Worm (Caenorhabditis elegans) whole organism, young adult: Measurements from ENCODE around the gene C54D10.3.

Experiments used
- D2030.7 ChIP-seq: fragments of 200-800 bp; sonication (Bioruptor generic); IDR thresholded peaks from 2 replicates; pipeline ENCODE4 v1.3.6; 2022; ENCODE audit warnings: missing genetic modification reagents, missing genetic modification characterization, missing compliant biosample characterization
- F39B2.1 ChIP-seq: fragments of 200-800 bp; sonication (Bioruptor generic); IDR thresholded peaks from 2 replicates; pipeline ENCODE4 v1.3.6; 2022; ENCODE audit warnings: missing genetic modification reagents, missing genetic modification characterization, missing compliant biosample characterization
- F55B11.4 ChIP-seq: sonication (generic microtip); optimal IDR thresholded peaks from 2 replicates; lab custom pipeline; 2016; ENCODE audit warnings: missing compliant biosample characterization, missing genetic modification characterization, borderline replicate concordance; ENCODE audit not compliant: insufficient read depth
- F57A8.1 ChIP-seq: fragments of 200-800 bp; sonication (Bioruptor generic); optimal IDR thresholded peaks from 2 replicates; lab custom pipeline; 2018; ENCODE audit warnings: mild to moderate bottlenecking, missing genetic modification characterization, moderate library complexity, missing compliant biosample characterization
- K11D2.4 ChIP-seq: fragments of 200-800 bp; sonication (Bioruptor generic); IDR thresholded peaks from 2 replicates; pipeline ENCODE4 v1.3.6; 2022; ENCODE audit warnings: missing genetic modification reagents, missing genetic modification characterization, missing compliant biosample characterization
- K12H6.12 ChIP-seq: fragments of 200-800 bp; sonication (Bioruptor generic); optimal IDR thresholded peaks from 2 replicates; lab custom pipeline; 2018; ENCODE audit warnings: mild to moderate bottlenecking, missing genetic modification characterization, missing compliant biosample characterization
- T07F8.4 ChIP-seq: sonication (generic microtip); optimal IDR thresholded peaks from 2 replicates; lab custom pipeline; 2016; ENCODE audit warnings: mild to moderate bottlenecking, missing genetic modification characterization, moderate library complexity, missing compliant biosample characterization
- Y53F4B.3 ChIP-seq: fragments of 200-800 bp; sonication (Bioruptor generic); IDR thresholded peaks from 2 replicates; pipeline ENCODE4 v1.3.6; 2022; ENCODE audit warnings: missing genetic modification reagents, missing genetic modification characterization, missing compliant biosample characterization
- Y56A3A.18 ChIP-seq: fragments of 200-800 bp; sonication (Bioruptor generic); IDR thresholded peaks from 2 replicates; pipeline ENCODE4 v1.3.6; 2022; ENCODE audit warnings: missing genetic modification reagents, missing genetic modification characterization, missing compliant biosample characterization
- Y79H2A.3 ChIP-seq: fragments of 200-800 bp; sonication (Bioruptor generic); conservative IDR thresholded peaks from 2 replicates; pipeline ENCODE4 v1.3.6; 2022; ENCODE audit warnings: missing genetic modification reagents, missing genetic modification characterization, missing compliant biosample characterization
- ama-1 ChIP-seq, 3 experiments: fragments of 150-350 bp in 1 of 3; sonication (generic microtip) in 2 of 3; optimal IDR thresholded peaks; 2 replicates each; lab custom pipeline; 2014 to 2018; ENCODE audit warnings: missing biosample characterization in 2 of 3, missing genetic modification characterization in 2 of 3, missing genetic modification reagents in 2 of 3
- aptf-3 ChIP-seq: fragments of 200-800 bp; sonication (Bioruptor generic); IDR thresholded peaks from 2 replicates; pipeline ENCODE4 v1.3.6; 2022; ENCODE audit warnings: missing genetic modification characterization, missing compliant biosample characterization
- athp-1 ChIP-seq: sonication (generic microtip); optimal IDR thresholded peaks from 2 replicates; lab custom pipeline; 2017; ENCODE audit warnings: mild to moderate bottlenecking, missing genetic modification characterization, missing compliant biosample characterization
- attf-5 ChIP-seq: fragments of 200-800 bp; sonication (Bioruptor generic); optimal IDR thresholded peaks from 2 replicates; lab custom pipeline; 2018; ENCODE audit warnings: mild to moderate bottlenecking, missing genetic modification characterization, missing compliant biosample characterization
- bed-2 ChIP-seq: fragments of 200-800 bp; sonication (Bioruptor generic); IDR thresholded peaks from 2 replicates; pipeline ENCODE4 v1.3.6; 2022; ENCODE audit warnings: missing genetic modification reagents, missing genetic modification characterization, missing compliant biosample characterization
- cebp-1 ChIP-seq, 2 experiments: fragments of 200-800 bp in 1 of 2; sonication (Bioruptor generic) in 1 of 2; sonication (generic microtip) in 1 of 2; IDR thresholded peaks in 1 of 2; optimal IDR thresholded peaks in 1 of 2; 2 replicates each; pipeline versions ENCODE4 v1.3.6 to Lab custom; 2017 to 2022; ENCODE audit warnings: missing compliant biosample characterization in 2 of 2, missing genetic modification characterization in 2 of 2, mild to moderate bottlenecking in 1 of 2, missing genetic modification reagents in 1 of 2, moderate library complexity in 1 of 2
- ceh-91 ChIP-seq: fragments of 200-800 bp; sonication (Bioruptor generic); IDR thresholded peaks from 2 replicates; pipeline ENCODE4 v1.3.6; 2022; ENCODE audit warnings: missing genetic modification reagents, missing genetic modification characterization, missing compliant biosample characterization
- dox-1 ChIP-seq: fragments of 200-800 bp; sonication (Bioruptor generic); IDR thresholded peaks from 2 replicates; pipeline ENCODE4 v1.3.6; 2022; ENCODE audit warnings: missing genetic modification reagents, missing genetic modification characterization, missing compliant biosample characterization
- ekl-4 ChIP-seq: fragments of 200-800 bp; sonication (Bioruptor generic); IDR thresholded peaks from 2 replicates; pipeline ENCODE4 v1.3.6; 2022; ENCODE audit warnings: missing genetic modification reagents, missing genetic modification characterization, missing compliant biosample characterization
- hrde-1 ChIP-seq: sonication (generic microtip); optimal IDR thresholded peaks from 2 replicates; lab custom pipeline; 2016; ENCODE audit warnings: missing genetic modification characterization, mild to moderate bottlenecking, missing compliant biosample characterization, moderate library complexity, missing genotype, missing genetic modification reagents, borderline replicate concordance
- let-526 ChIP-seq: fragments of 200-800 bp; sonication (Bioruptor generic); IDR thresholded peaks from 2 replicates; pipeline ENCODE4 v1.3.6; 2022; ENCODE audit warnings: missing genetic modification reagents, missing genetic modification characterization, missing compliant biosample characterization
- let-607 ChIP-seq, 2 experiments: fragments of 200-800 bp in 1 of 2; sonication (Bioruptor generic) in 1 of 2; sonication (generic microtip) in 1 of 2; optimal IDR thresholded peaks; 2 replicates each; lab custom pipeline; 2016 to 2018; ENCODE audit warnings: mild to moderate bottlenecking in 2 of 2, missing compliant biosample characterization in 2 of 2, missing genetic modification characterization in 2 of 2, moderate library complexity in 2 of 2, missing genotype in 1 of 2
- lin-54 ChIP-seq: fragments of 200-800 bp; sonication (Bioruptor generic); optimal IDR thresholded peaks from 2 replicates; lab custom pipeline; 2018; ENCODE audit warnings: mild to moderate bottlenecking, missing genetic modification characterization, missing compliant biosample characterization
- lsy-27 ChIP-seq: sonication (generic microtip); optimal IDR thresholded peaks from 2 replicates; lab custom pipeline; 2017; ENCODE audit warnings: missing genetic modification characterization, mild to moderate bottlenecking, missing compliant biosample characterization, antibody characterized with exemption, missing genotype, borderline replicate concordance; ENCODE audit not compliant: insufficient read depth
- madf-10 ChIP-seq: sonication (generic microtip); optimal IDR thresholded peaks from 2 replicates; lab custom pipeline; 2016; ENCODE audit warnings: mild to moderate bottlenecking, missing genetic modification characterization, missing compliant biosample characterization
- madf-3 ChIP-seq: fragments of 200-800 bp; sonication (Bioruptor generic); IDR thresholded peaks from 2 replicates; pipeline ENCODE4 v1.3.6; 2022; ENCODE audit warnings: missing genetic modification reagents, missing genetic modification characterization, missing compliant biosample characterization
- mes-4 ChIP-seq: sonication (generic microtip); optimal IDR thresholded peaks from 2 replicates; lab custom pipeline; 2016; ENCODE audit warnings: missing genotype, missing genetic modification characterization, missing compliant biosample characterization
- mxl-1 ChIP-seq: sonication (generic microtip); optimal IDR thresholded peaks from 2 replicates; lab custom pipeline; 2016; ENCODE audit warnings: missing genetic modification characterization, missing compliant biosample characterization
- nfya-2 ChIP-seq: fragments of 200-800 bp; sonication (Bioruptor generic); IDR thresholded peaks from 2 replicates; pipeline ENCODE4 v1.3.6; 2022; ENCODE audit warnings: missing genetic modification reagents, missing genetic modification characterization, missing compliant biosample characterization
- nfyb-1 ChIP-seq: fragments of 200-800 bp; sonication (Bioruptor generic); IDR thresholded peaks from 2 replicates; pipeline ENCODE4 v1.3.6; 2022; ENCODE audit warnings: missing genetic modification reagents, missing genetic modification characterization, missing compliant biosample characterization
- pha-4 ChIP-seq: fragments of 150-350 bp; sonication (generic microtip); optimal IDR thresholded peaks from 2 replicates; lab custom pipeline; 2014; ENCODE audit warnings: missing biosample characterization, missing genetic modification reagents, missing genetic modification characterization
- sdz-38 ChIP-seq: sonication (generic microtip); optimal IDR thresholded peaks from 2 replicates; lab custom pipeline; 2016; ENCODE audit warnings: missing genotype, missing genetic modification characterization, missing compliant biosample characterization
- snpc-4 ChIP-seq, 5 experiments: fragments of 150-350 bp in 1 of 5; sonication (generic microtip) in 4 of 5; optimal IDR thresholded peaks; 2 replicates each; lab custom pipeline; 2014 to 2018; ENCODE audit warnings: missing genetic modification characterization in 5 of 5, missing biosample characterization in 3 of 5, antibody characterized with exemption in 2 of 5, mild to moderate bottlenecking in 2 of 5, missing compliant biosample characterization in 2 of 5, missing genotype in 2 of 5, moderate library complexity in 2 of 5, missing genetic modification reagents in 1 of 5
- somi-1 ChIP-seq: fragments of 200-800 bp; sonication (Bioruptor generic); optimal IDR thresholded peaks from 2 replicates; lab custom pipeline; 2018; ENCODE audit warnings: mild to moderate bottlenecking, missing genetic modification characterization, missing compliant biosample characterization
- tbp1 ChIP-seq: fragments of 200-800 bp; sonication (Bioruptor generic); optimal IDR thresholded peaks from 2 replicates; lab custom pipeline; 2018; ENCODE audit warnings: mild to moderate bottlenecking, missing genetic modification characterization, missing compliant biosample characterization
- tbx-9 ChIP-seq: sonication (generic microtip); optimal IDR thresholded peaks from 2 replicates; lab custom pipeline; 2016; ENCODE audit warnings: borderline replicate concordance, missing genetic modification characterization, inconsistent platforms, missing compliant biosample characterization
- xnd-1 ChIP-seq: sonication (generic microtip); optimal IDR thresholded peaks from 2 replicates; lab custom pipeline; 2016; ENCODE audit warnings: missing genotype, missing genetic modification reagents, missing genetic modification characterization, missing compliant biosample characterization
- ztf-18 ChIP-seq: sonication (generic microtip); optimal IDR thresholded peaks from 2 replicates; lab custom pipeline; 2016; ENCODE audit warnings: missing genotype, mild to moderate bottlenecking, missing genetic modification characterization, missing compliant biosample characterization
- ztf-22 ChIP-seq: fragments of 200-800 bp; sonication (Bioruptor generic); optimal IDR thresholded peaks from 2 replicates; lab custom pipeline; 2018; ENCODE audit warnings: mild to moderate bottlenecking, missing genetic modification characterization, moderate library complexity, missing compliant biosample characterization

Gene C54D10.3

DNA sequence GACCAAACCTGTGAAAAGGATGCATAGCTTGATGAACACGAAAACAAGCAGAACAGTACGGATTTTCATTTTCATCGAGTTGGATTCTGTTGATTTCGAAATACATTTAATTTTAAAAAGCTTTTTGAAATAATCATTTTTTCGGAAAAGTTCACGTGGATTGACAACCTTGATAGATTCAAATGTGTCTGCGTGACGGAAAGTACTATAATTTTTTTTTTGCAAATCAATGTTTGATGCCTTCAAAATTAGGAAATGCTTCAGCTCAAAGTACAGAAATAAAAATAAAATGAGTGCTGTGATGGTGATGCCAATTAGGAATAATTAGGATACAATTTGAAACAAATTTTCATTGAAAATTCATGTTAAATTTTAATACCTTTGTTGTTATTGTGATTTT is 2.5 kb downstream of the C54D10.3 start, which contains the start of gene C54D10.4:
Gene C54D10.4 (minus strand): TSS at position 101 of the 400 bp plus-strand sequence.
- TF ChIP-seq F55B11.4 (tag; lab: Kevin White, UChicago) (no peak), let-526 (no peak), F39B2.1 (no peak), mxl-1 (tag; lab: Kevin White, UChicago) (no peak), mes-4 (no peak), dox-1 (no peak), lsy-27 (no peak), Y53F4B.3 (GFP tag; lab: Robert Waterston, UW) (no peak)

- TF ChIP-seq mxl-1 (tag; lab: Kevin White, UChicago), result no peak
- no peak for TF ChIP-seq ekl-4
- no peak for TF ChIP-seq K12H6.12 (tag; lab: Kevin White, UChicago)
- no peak for TF ChIP-seq F57A8.1
- no peak for TF ChIP-seq Y79H2A.3 (GFP tag; lab: Robert Waterston, UW)
- TF ChIP-seq madf-10 (tag; lab: Kevin White, UChicago), result no peak
- no peak for TF ChIP-seq tbp1
- TF ChIP-seq dox-1, result no peak
- TF ChIP-seq sdz-38 (tag; lab: Kevin White, UChicago), result no peak
- no peak for TF ChIP-seq ama-1 (optimal IDR thresholded peaks at IDR 0.05; lab: Kevin White, UChicago)
- no peak for TF ChIP-seq ama-1 (GFP tag; optimal IDR thresholded peaks at IDR 0.05; lab: Kevin White, UChicago)
- TF ChIP-seq somi-1 (GFP tag; lab: Kevin White, UChicago), result no peak
- no peak for TF ChIP-seq ztf-18 (tag; lab: Kevin White, UChicago)
These were observed 3.0 kb downstream of the C54D10.3 start for ce11 chrV:12421360-12421759.

ce11 chrV:12427826-12428225 is 9.4 kb downstream of the C54D10.3 start:
- TF ChIP-seq ztf-18 (tag; lab: Kevin White, UChicago), result no peak
- TF ChIP-seq pha-4 (tag; lab: Kevin White, UChicago), result no peak
- no peak for TF ChIP-seq Y56A3A.18 (GFP tag; lab: Robert Waterston, UW)
- TF ChIP-seq bed-2 (GFP tag; lab: Robert Waterston, UW), result no peak
- no peak for TF ChIP-seq ztf-22 (GFP tag; lab: Kevin White, UChicago)
- no peak for TF ChIP-seq hrde-1 (tag; lab: Kevin White, UChicago)
- no peak for TF ChIP-seq mes-4
- TF ChIP-seq F39B2.1, result no peak
- TF ChIP-seq xnd-1 (tag; lab: Kevin White, UChicago), result no peak
- TF ChIP-seq nfyb-1 (GFP tag; lab: Robert Waterston, UW), result no peak
- no peak for TF ChIP-seq madf-3 (GFP tag; lab: Robert Waterston, UW)
- no peak for TF ChIP-seq attf-5 (GFP tag; lab: Kevin White, UChicago)
- TF ChIP-seq athp-1 (tag; lab: Kevin White, UChicago), result no peak

ce11 chrV:12429039-12429438 is 10.6 kb downstream of the C54D10.3 start, which contains the start of gene C54D10.5:
Gene C54D10.5 (plus strand): TSS chrV:12429339.
- TF ChIP-seq snpc-4 (GFP tag; optimal IDR thresholded peaks at IDR 0.05; lab: Kevin White, UChicago) (no peak), snpc-4 (tag; optimal IDR thresholded peaks at IDR 0.05; lab: Kevin White, UChicago) (no peak), D2030.7 (no peak), let-607 (tag; optimal IDR thresholded peaks at IDR 0.05; lab: Kevin White, UChicago) (no peak), lin-54 (no peak), cebp-1 (GFP tag; IDR thresholded peaks at IDR 0.05; lab: Robert Waterston, UW) (no peak), cebp-1 (tag; optimal IDR thresholded peaks at IDR 0.05; lab: Kevin White, UChicago) (no peak), K11D2.4 (GFP tag; lab: Robert Waterston, UW) (no peak), ceh-91 (GFP tag; lab: Robert Waterston, UW) (no peak), T07F8.4 (tag; lab: Kevin White, UChicago) (no peak), sdz-38 (tag; lab: Kevin White, UChicago) (no peak), tbx-9 (no peak), nfya-2 (no peak), aptf-3 (GFP tag; lab: Robert Waterston, UW) (no peak), bed-2 (GFP tag; lab: Robert Waterston, UW) (no peak)
